Fruit fly (Drosophila melanogaster) whole organism, embryonic: ENCODE results near the gene CG6652.

Experiments used
- Bdp1 ChIP-seq: fragments of 200-800 bp; sonication (Bioruptor generic); optimal IDR thresholded peaks from 3 replicates; lab custom pipeline; 2016; ENCODE audit warnings: missing biosample characterization, missing genetic modification characterization
- C15 ChIP-seq: fragments of 200-800 bp; sonication (Bioruptor generic); IDR thresholded peaks from 3 replicates; pipeline ENCODE4 v1.3.6; 2022; ENCODE audit warnings: missing biosample characterization, missing genetic modification characterization
- CG10209 ChIP-seq: fragments of 200-800 bp; sonication (Bioruptor generic); optimal IDR thresholded peaks from 3 replicates; lab custom pipeline; 2017; ENCODE audit warnings: missing biosample characterization, mild to moderate bottlenecking, missing genetic modification characterization, missing genetic modification reagents
- CG10543 ChIP-seq: fragments of 200-800 bp; sonication (Bioruptor generic); optimal IDR thresholded peaks from 3 replicates; lab custom pipeline; 2017; ENCODE audit warnings: missing biosample characterization, mild to moderate bottlenecking, missing genetic modification characterization, moderate library complexity
- CG11456 ChIP-seq: fragments of 200-800 bp; sonication (Bioruptor generic); IDR thresholded peaks from 3 replicates; pipeline ENCODE4 v1.3.6; 2022; ENCODE audit warnings: missing biosample characterization, missing genetic modification characterization
- CG11695 ChIP-seq: fragments of 200-800 bp; sonication (Bioruptor generic); IDR thresholded peaks from 3 replicates; pipeline ENCODE4 v1.3.6; 2022; ENCODE audit warnings: missing biosample characterization, missing genetic modification characterization
- CG11696 ChIP-seq: fragments of 200-800 bp; sonication (Bioruptor generic); IDR thresholded peaks from 2 replicates; pipeline ENCODE4 v1.3.6; 2022; ENCODE audit warnings: missing biosample characterization, missing genetic modification characterization
- CG12299 ChIP-seq: fragments of 200-800 bp; sonication (Bioruptor generic); optimal IDR thresholded peaks from 2 replicates; lab custom pipeline; 2018; ENCODE audit warnings: missing biosample characterization, mild to moderate bottlenecking, missing genetic modification characterization
- CG14710 ChIP-seq: fragments of 200-800 bp; sonication (Bioruptor generic); optimal IDR thresholded peaks from 3 replicates; lab custom pipeline; 2019; ENCODE audit warnings: missing biosample characterization, mild to moderate bottlenecking, missing genetic modification characterization, moderate library complexity
- CG15073 ChIP-seq: fragments of 200-800 bp; sonication (Bioruptor generic); optimal IDR thresholded peaks from 2 replicates; lab custom pipeline; 2016; ENCODE audit warnings: missing biosample characterization, missing genetic modification characterization
- CG17912 ChIP-seq: fragments of 200-800 bp; sonication (Bioruptor generic); optimal IDR thresholded peaks from 2 replicates; lab custom pipeline; 2018; ENCODE audit warnings: missing biosample characterization, mild to moderate bottlenecking, missing genetic modification characterization
- CG4617 ChIP-seq: fragments of 200-800 bp; sonication (Bioruptor generic); optimal IDR thresholded peaks from 3 replicates; lab custom pipeline; 2016; ENCODE audit warnings: missing biosample characterization, missing genetic modification characterization, borderline replicate concordance
- CG5953 ChIP-seq: fragments of 200-800 bp; sonication (Bioruptor generic); IDR thresholded peaks from 2 replicates; pipeline ENCODE4 v1.3.6; 2022; ENCODE audit warnings: missing biosample characterization, missing genetic modification characterization
- CG6175 ChIP-seq: fragments of 200-800 bp; sonication (Bioruptor generic); IDR thresholded peaks from 3 replicates; pipeline ENCODE4 v1.3.6; 2022; ENCODE audit warnings: missing biosample characterization, missing genetic modification characterization
- CG6683 ChIP-seq: fragments of 200-800 bp; sonication (Bioruptor generic); optimal IDR thresholded peaks from 2 replicates; lab custom pipeline; 2017; ENCODE audit warnings: missing biosample characterization, mild to moderate bottlenecking, missing genetic modification characterization, missing genetic modification reagents
- CG9797 ChIP-seq: fragments of 200-800 bp; sonication (Bioruptor generic); optimal IDR thresholded peaks from 3 replicates; lab custom pipeline; 2018; ENCODE audit warnings: missing biosample characterization, mild to moderate bottlenecking, missing genetic modification characterization
- CHES-1-like ChIP-seq: fragments of 200-800 bp; sonication (Bioruptor generic); optimal IDR thresholded peaks from 2 replicates; lab custom pipeline; 2016; ENCODE audit warnings: missing biosample characterization, missing genetic modification characterization
- Dbx ChIP-seq: fragments of 200-800 bp; sonication (Bioruptor generic); IDR thresholded peaks from 3 replicates; pipeline ENCODE4 v1.3.6; 2022; ENCODE audit warnings: missing biosample characterization, missing genetic modification characterization
- Doc2 ChIP-seq: fragments of 200-800 bp; sonication (Bioruptor generic); IDR thresholded peaks from 2 replicates; pipeline ENCODE4 v1.3.6; 2022; ENCODE audit warnings: missing biosample characterization, missing genetic modification characterization
- Ets97D ChIP-seq: fragments of 200-800 bp; sonication (Bioruptor generic); optimal IDR thresholded peaks from 3 replicates; lab custom pipeline; 2016; ENCODE audit warnings: missing biosample characterization, missing genetic modification characterization
- Fer1 ChIP-seq: fragments of 200-800 bp; sonication (Bioruptor generic); optimal IDR thresholded peaks from 2 replicates; lab custom pipeline; 2017; ENCODE audit warnings: missing biosample characterization, mild to moderate bottlenecking, missing genetic modification characterization
- HLH3B ChIP-seq: fragments of 200-800 bp; sonication (Bioruptor generic); IDR thresholded peaks from 2 replicates; pipeline ENCODE4 v1.3.6; 2022; ENCODE audit warnings: missing biosample characterization, missing genetic modification characterization
- HLH54F ChIP-seq: fragments of 200-800 bp; sonication (Bioruptor generic); optimal IDR thresholded peaks from 3 replicates; lab custom pipeline; 2016; ENCODE audit warnings: missing biosample characterization, missing genetic modification characterization
- Hr51 ChIP-seq, 2 experiments: fragments of 200-800 bp; sonication (Bioruptor generic); optimal IDR thresholded peaks; 2 replicates in 1 of 2; 3 replicates in 1 of 2; lab custom pipeline; 2016 to 2018; ENCODE audit warnings: missing biosample characterization in 2 of 2, missing genetic modification characterization in 2 of 2, mild to moderate bottlenecking in 1 of 2, moderate library complexity in 1 of 2
- Max ChIP-seq: fragments of 200-800 bp; sonication (Bioruptor generic); optimal IDR thresholded peaks from 2 replicates; lab custom pipeline; 2016; ENCODE audit warnings: missing biosample characterization, mild to moderate bottlenecking, missing genetic modification characterization
- Nf-YC ChIP-seq: fragments of 200-800 bp; optimal IDR thresholded peaks from 3 replicates; lab custom pipeline; 2019; ENCODE audit warnings: missing biosample characterization, mild to moderate bottlenecking, missing genetic modification characterization, moderate library complexity
- Oaz ChIP-seq: fragments of 200-800 bp; sonication (Bioruptor generic); IDR thresholded peaks from 2 replicates; pipeline ENCODE4 v1.3.6; 2022; ENCODE audit warnings: missing biosample characterization, missing genetic modification characterization
- Pdp1 ChIP-seq, 2 experiments: fragments of 200-800 bp; sonication (Bioruptor generic); optimal IDR thresholded peaks; 3 replicates each; lab custom pipeline; 2016; ENCODE audit warnings: missing biosample characterization in 2 of 2, missing genetic modification characterization in 2 of 2, mild to moderate bottlenecking in 1 of 2, moderate library complexity in 1 of 2
- Spps ChIP-seq: fragments of 200-800 bp; sonication (Bioruptor generic); optimal IDR thresholded peaks from 2 replicates; lab custom pipeline; 2018; ENCODE audit warnings: missing biosample characterization, mild to moderate bottlenecking, missing genetic modification characterization
- Sry-δ ChIP-seq: fragments of 200-800 bp; sonication (Bioruptor generic); optimal IDR thresholded peaks from 2 replicates; lab custom pipeline; 2016; ENCODE audit warnings: missing biosample characterization, missing genetic modification characterization
- Trl ChIP-seq, 3 experiments: fragments of >200 bp in 2 of 3; fragments of 200-800 bp in 1 of 3; sonication (Bioruptor generic) in 1 of 3; optimal IDR thresholded peaks; 2 replicates in 1 of 3; 3 replicates in 2 of 3; lab custom pipeline; 2016 to 2017; ENCODE audit warnings: missing biosample characterization in 1 of 3, missing genetic modification characterization in 1 of 3
- ase ChIP-seq: fragments of 200-800 bp; sonication (Bioruptor generic); IDR thresholded peaks from 3 replicates; pipeline ENCODE4 v1.3.6; 2022; ENCODE audit warnings: missing biosample characterization, missing genetic modification characterization
- chm ChIP-seq: fragments of 200-800 bp; sonication (Bioruptor generic); IDR thresholded peaks from 2 replicates; pipeline ENCODE4 v1.3.6; 2022; ENCODE audit warnings: missing biosample characterization, missing genetic modification characterization
- ci ChIP-seq: fragments of 200-800 bp; sonication (Bioruptor generic); IDR thresholded peaks from 3 replicates; pipeline ENCODE4 v1.3.6; 2022; ENCODE audit warnings: missing biosample characterization, missing genetic modification characterization
- en ChIP-seq: fragments of 200-800 bp; sonication (Bioruptor generic); optimal IDR thresholded peaks from 2 replicates; lab custom pipeline; 2016; ENCODE audit warnings: missing biosample characterization, missing genetic modification characterization
- eyg ChIP-seq: fragments of 200-800 bp; sonication (Bioruptor generic); optimal IDR thresholded peaks from 3 replicates; lab custom pipeline; 2016; ENCODE audit warnings: missing biosample characterization, missing genetic modification characterization
- fd64A ChIP-seq: fragments of 200-800 bp; sonication (Bioruptor generic); optimal IDR thresholded peaks from 3 replicates; lab custom pipeline; 2018; ENCODE audit warnings: missing biosample characterization, mild to moderate bottlenecking, missing genetic modification characterization
- gem ChIP-seq: fragments of 200-800 bp; sonication (Bioruptor generic); optimal IDR thresholded peaks from 2 replicates; lab custom pipeline; 2019; ENCODE audit warnings: missing biosample characterization, mild to moderate bottlenecking, missing genetic modification characterization, moderate library complexity
- grau ChIP-seq: fragments of 200-800 bp; optimal IDR thresholded peaks from 3 replicates; lab custom pipeline; 2019; ENCODE audit warnings: missing biosample characterization, mild to moderate bottlenecking, missing genetic modification characterization, moderate library complexity
- lab ChIP-seq: fragments of 200-800 bp; sonication (Bioruptor generic); optimal IDR thresholded peaks from 3 replicates; lab custom pipeline; 2017; ENCODE audit warnings: missing biosample characterization, missing genetic modification characterization, mild to moderate bottlenecking, moderate library complexity, missing genetic modification reagents
- nerfin-2 ChIP-seq: fragments of 200-800 bp; sonication (Bioruptor generic); IDR thresholded peaks from 2 replicates; pipeline ENCODE4 v1.3.6; 2022; ENCODE audit warnings: missing biosample characterization, missing genetic modification characterization; ENCODE audit not compliant: partially characterized antibody
- repo ChIP-seq: fragments of 200-800 bp; sonication (Bioruptor generic); optimal IDR thresholded peaks from 2 replicates; lab custom pipeline; 2016; ENCODE audit warnings: missing biosample characterization, missing genetic modification characterization
- sens-2 ChIP-seq: fragments of 200-800 bp; sonication (Bioruptor generic); IDR thresholded peaks from 2 replicates; pipeline ENCODE4 v1.3.6; 2022; ENCODE audit warnings: missing biosample characterization, missing genetic modification characterization
- slou ChIP-seq: fragments of 200-800 bp; sonication (Bioruptor generic); optimal IDR thresholded peaks from 3 replicates; lab custom pipeline; 2016; ENCODE audit warnings: missing biosample characterization, missing genetic modification characterization
- tgo ChIP-seq: fragments of 200-800 bp; sonication (Bioruptor generic); IDR thresholded peaks from 3 replicates; pipeline ENCODE4 v1.3.6; 2022; ENCODE audit warnings: missing biosample characterization, missing genetic modification characterization
- vnd ChIP-seq: fragments of 200-800 bp; sonication (Bioruptor generic); IDR thresholded peaks from 3 replicates; pipeline ENCODE4 v1.3.6; 2022; ENCODE audit warnings: missing biosample characterization, missing genetic modification characterization; ENCODE audit not compliant: partially characterized antibody

Gene CG6652

dm6 chr3L:17004218-17004759, 18.4 kb downstream of the CG6652 start (continued):
- TF ChIP-seq CG4617 (GFP tag; lab: Kevin White, UChicago) (peak; percentile 48), repo (GFP tag; lab: Kevin White, UChicago) (peak; percentile 89), CG11456 (GFP tag; lab: Robert Waterston, UW) (peak; percentile 71), Nf-YC (peak; percentile 74), Doc2 (GFP tag; lab: Robert Waterston, UW) (peak; percentile 50; the same call in 1 of the 2 replicates), nerfin-2 (no peak), sens-2 (GFP tag; lab: Robert Waterston, UW) (peak; percentile 57; the same call in 1 of the 2 replicates), ci (GFP tag; lab: Robert Waterston, UW) (peak; percentile 57; the same call in 1 of the 3 replicates), en (GFP tag; lab: Kevin White, UChicago) (peak; percentile 85), Max (GFP tag; lab: Kevin White, UChicago) (peak; percentile 78), CG17912 (GFP tag; lab: Kevin White, UChicago) (no peak), CG15073 (GFP tag; lab: Kevin White, UChicago) (peak; percentile 35), slou (GFP tag; lab: Kevin White, UChicago) (peak; percentile 73), CG9797 (GFP tag; lab: Kevin White, UChicago) (peak; percentile 18), Ets97D (peak; percentile 55), Oaz (GFP tag; lab: Robert Waterston, UW) (peak; percentile 80), Bdp1 (peak; percentile 61), C15 (GFP tag; lab: Robert Waterston, UW) (peak; percentile 85), Trl (optimal IDR thresholded peaks at IDR 0.05; lab: Kevin White, UChicago) (peak in 1 of 2 experiments; percentile 13), Trl (GFP tag; optimal IDR thresholded peaks at IDR 0.05; lab: Kevin White, UChicago) (peak; percentile 88)

DNA sequence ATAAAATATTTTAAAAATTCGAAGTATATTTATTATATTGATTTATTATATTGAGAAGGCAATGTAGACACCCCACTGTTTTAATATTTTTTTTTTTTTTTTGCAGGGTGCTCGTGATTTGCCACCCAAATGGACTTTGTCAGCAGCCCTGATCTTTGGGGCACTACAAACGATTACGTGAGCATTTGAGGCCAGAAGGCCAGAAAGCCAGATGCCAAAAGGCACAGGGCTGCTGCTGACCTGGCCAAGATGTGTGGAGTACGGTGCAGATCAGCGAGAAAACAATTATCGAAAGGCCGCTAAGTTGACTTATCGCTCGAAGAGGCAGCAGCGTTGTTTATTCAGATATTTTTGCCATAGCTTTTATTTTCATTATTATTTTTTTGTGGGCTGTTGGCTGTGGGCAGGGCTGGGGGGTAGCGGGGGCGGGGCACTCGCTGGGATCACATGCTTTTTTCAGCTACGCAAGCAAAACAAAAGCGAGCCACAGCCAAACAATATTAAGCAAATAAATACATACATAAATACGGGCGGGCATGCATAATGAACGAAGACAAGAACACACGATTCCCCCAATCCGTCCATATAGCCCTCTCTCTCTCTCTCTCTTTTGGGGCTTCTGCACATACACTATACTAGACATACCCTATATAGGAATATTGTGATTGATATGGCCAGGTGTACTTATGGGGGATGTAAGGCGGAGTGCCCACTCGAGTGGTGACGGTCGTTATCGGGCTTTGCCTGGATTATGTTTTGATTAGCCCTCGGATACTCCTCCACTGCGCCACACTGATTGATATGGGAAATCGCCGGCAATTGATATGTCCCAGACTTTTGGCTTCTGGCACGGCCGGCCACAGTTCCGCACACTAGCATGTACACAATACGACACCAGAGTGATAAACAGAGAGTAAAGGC, 19.1 kb downstream of the CG6652 start:
- TF ChIP-seq gem (tag; lab: Kevin White, UChicago) (peak; percentile 16), CG6683 (peak; percentile 7), Spps (tag; lab: Kevin White, UChicago) (no peak), HLH3B (0 out of 2 replicates have a peak, but pooled peaks have one; percentile 15), CG11695 (GFP tag; lab: Robert Waterston, UW) (peak; percentile 33; the same call in 2 of the 3 replicates), CG5953 (GFP tag; lab: Robert Waterston, UW) (0 out of 2 replicates have a peak, but pooled peaks have one; percentile 4), fd64A (GFP tag; lab: Kevin White, UChicago) (peak; percentile 28), CG10209 (GFP tag; lab: Kevin White, UChicago) (no peak), vnd (GFP tag; lab: Robert Waterston, UW) (peak; percentile 69; the same call in 2 of the 3 replicates), CG6175 (GFP tag; lab: Robert Waterston, UW) (peak; percentile 28; the same call in 1 of the 3 replicates), Dbx (GFP tag; lab: Robert Waterston, UW) (peak; percentile 74), Pdp1 (GFP tag; optimal IDR thresholded peaks at IDR 0.05; lab: Kevin White, UChicago) (peak in 1 of 2 experiments; percentile 51), CG10543 (peak; percentile 95), Sry-δ (no peak), lab (GFP tag; lab: Kevin White, UChicago) (peak; percentile 81), grau (tag; lab: Kevin White, UChicago) (peak; percentile 14), CG14710 (tag; lab: Kevin White, UChicago) (no peak), HLH54F (GFP tag; lab: Kevin White, UChicago) (no peak), chm (GFP tag; lab: Robert Waterston, UW) (0 out of 2 replicates have a peak, but pooled peaks have one; percentile 19), tgo (GFP tag; lab: Robert Waterston, UW) (no peak; the same call in 2 of the 3 replicates), CG11696 (GFP tag; lab: Robert Waterston, UW) (0 out of 2 replicates have a peak, but pooled peaks have one; percentile 32), CG12299 (tag; lab: Kevin White, UChicago) (peak; percentile 11), CHES-1-like (no peak), ase (GFP tag; lab: Robert Waterston, UW) (0 out of 3 replicates have a peak, but pooled peaks have one; percentile 28), Hr51 (GFP tag; optimal IDR thresholded peaks at IDR 0.05; lab: Kevin White, UChicago) (peak in 1 of 2 experiments; percentile 33), Fer1 (GFP tag; lab: Kevin White, UChicago) (peak; percentile 42), eyg (no peak)
